Worm (Caenorhabditis elegans) whole organism, late embryonic: ENCODE measurements around the gene T12E12.6.

Experiments used
- C38D4.7 ChIP-seq: fragments of 200-800 bp; sonication (Bioruptor generic); optimal IDR thresholded peaks from 2 replicates; lab custom pipeline; 2018; ENCODE audit warnings: mild to moderate bottlenecking, missing genetic modification characterization, moderate library complexity, missing compliant biosample characterization
- T23F11.4 ChIP-seq: fragments of 200-800 bp; sonication (Bioruptor generic); optimal IDR thresholded peaks from 2 replicates; lab custom pipeline; 2018; ENCODE audit warnings: mild to moderate bottlenecking, missing genetic modification characterization, missing compliant biosample characterization
- ama-1 ChIP-seq: fragments of 150-350 bp; optimal IDR thresholded peaks from 2 replicates; lab custom pipeline; 2014
- elt-4 ChIP-seq: sonication (generic microtip); optimal IDR thresholded peaks from 2 replicates; lab custom pipeline; 2016; ENCODE audit warnings: missing genetic modification characterization, missing compliant biosample characterization
- lin-11 ChIP-seq: fragments of 200-800 bp; sonication (Bioruptor generic); optimal IDR thresholded peaks from 2 replicates; lab custom pipeline; 2018; ENCODE audit warnings: mild to moderate bottlenecking, missing genetic modification characterization, missing compliant biosample characterization
- pag-3 ChIP-seq: sonication (generic microtip); optimal IDR thresholded peaks from 2 replicates; lab custom pipeline; 2016; ENCODE audit warnings: missing compliant biosample characterization, missing genetic modification characterization, borderline replicate concordance
- pqm-1 ChIP-seq: sonication (generic microtip); optimal IDR thresholded peaks from 2 replicates; lab custom pipeline; 2016; ENCODE audit warnings: missing genetic modification characterization, missing compliant biosample characterization

DNA sequence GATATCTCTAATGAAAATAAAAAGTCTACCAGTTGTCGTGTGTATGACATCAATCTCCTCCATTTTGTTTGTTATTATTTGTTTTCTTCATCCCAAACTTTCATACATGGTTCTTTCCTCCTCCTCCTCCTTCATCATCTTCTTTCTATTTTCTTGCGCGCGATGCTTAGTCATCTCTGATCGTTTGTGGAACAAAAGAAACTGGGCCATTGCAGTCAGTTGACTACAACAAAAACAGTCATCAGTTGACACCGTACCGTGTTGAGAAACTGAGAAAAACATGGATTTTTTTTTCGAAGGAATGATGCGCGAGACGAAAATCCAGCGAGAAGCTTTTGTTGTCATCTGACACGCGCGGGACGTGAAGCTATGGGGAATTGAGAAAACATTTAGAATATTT is 31.3 kb upstream of the T12E12.6 start:
- TF ChIP-seq ama-1 (no peak), C38D4.7 (GFP tag; lab: Kevin White, UChicago) (no peak), T23F11.4 (no peak), pag-3 (no peak), elt-4 (tag; lab: Kevin White, UChicago) (no peak), lin-11 (tag; lab: Kevin White, UChicago) (no peak), pqm-1 (no peak)
